Fruit fly (Drosophila melanogaster) whole organism, embryonic: Measurements from ENCODE around the gene Cyp303a1.

Source experiments
- Abd-B ChIP-seq: fragments of 200-800 bp; sonication (Bioruptor generic); optimal IDR thresholded peaks from 2 replicates; lab custom pipeline; 2018; ENCODE audit warnings: missing biosample characterization, mild to moderate bottlenecking, missing genetic modification characterization, moderate library complexity
- B-H2 ChIP-seq: fragments of 200-800 bp; sonication (Bioruptor generic); optimal IDR thresholded peaks from 2 replicates; lab custom pipeline; 2018; ENCODE audit warnings: missing biosample characterization, mild to moderate bottlenecking, missing genetic modification characterization
- BtbVII ChIP-seq: fragments of 200-800 bp; sonication (Bioruptor generic); optimal IDR thresholded peaks from 3 replicates; lab custom pipeline; 2017; ENCODE audit warnings: missing biosample characterization, mild to moderate bottlenecking, missing genetic modification characterization
- CG10431 ChIP-seq: fragments of 200-800 bp; sonication (Bioruptor generic); optimal IDR thresholded peaks from 3 replicates; lab custom pipeline; 2018; ENCODE audit warnings: missing biosample characterization, mild to moderate bottlenecking, missing genetic modification characterization
- CG10462 ChIP-seq: fragments of 200-800 bp; sonication (Bioruptor generic); optimal IDR thresholded peaks from 2 replicates; lab custom pipeline; 2016; ENCODE audit warnings: missing biosample characterization, missing genetic modification characterization
- CG12769 ChIP-seq: fragments of 200-800 bp; sonication (Bioruptor generic); optimal IDR thresholded peaks from 2 replicates; lab custom pipeline; 2019; ENCODE audit warnings: missing biosample characterization, mild to moderate bottlenecking, missing genetic modification characterization, moderate library complexity
- CG13123 ChIP-seq: fragments of 200-800 bp; sonication (Bioruptor generic); optimal IDR thresholded peaks from 2 replicates; lab custom pipeline; 2016; ENCODE audit warnings: missing biosample characterization, missing genetic modification characterization
- CG13287 ChIP-seq: fragments of 200-800 bp; sonication (Bioruptor generic); IDR thresholded peaks from 2 replicates; pipeline ENCODE4 v1.3.6; 2022; ENCODE audit warnings: missing biosample characterization, missing genetic modification characterization; ENCODE audit not compliant: partially characterized antibody
- CG13624 ChIP-seq: fragments of 200-800 bp; sonication (Bioruptor generic); optimal IDR thresholded peaks from 2 replicates; lab custom pipeline; 2016; ENCODE audit warnings: missing biosample characterization, missing genetic modification characterization
- CG14667 ChIP-seq: fragments of 200-800 bp; sonication (Bioruptor generic); IDR thresholded peaks from 2 replicates; pipeline ENCODE4 v1.3.6; 2022; ENCODE audit warnings: missing biosample characterization, missing genetic modification characterization
- CG18011 ChIP-seq: fragments of 200-800 bp; sonication (Bioruptor generic); optimal IDR thresholded peaks from 2 replicates; lab custom pipeline; 2017; ENCODE audit warnings: missing biosample characterization, missing genetic modification characterization, mild to moderate bottlenecking, moderate library complexity, missing genotype
- CG32532 ChIP-seq: fragments of 200-800 bp; sonication (Bioruptor generic); IDR thresholded peaks from 2 replicates; pipeline ENCODE4 v1.3.6; 2022; ENCODE audit warnings: missing biosample characterization, missing genetic modification characterization
- CG34422 ChIP-seq: fragments of 200-800 bp; sonication (Bioruptor generic); IDR thresholded peaks from 3 replicates; pipeline ENCODE4 v1.3.6; 2022; ENCODE audit warnings: missing biosample characterization, missing genetic modification characterization
- CG3847 ChIP-seq: fragments of 200-800 bp; sonication (Bioruptor generic); IDR thresholded peaks from 2 replicates; pipeline ENCODE4 v1.3.6; 2022; ENCODE audit warnings: missing biosample characterization, missing genetic modification characterization
- CG4282 ChIP-seq: fragments of 200-800 bp; sonication (Bioruptor generic); optimal IDR thresholded peaks from 2 replicates; lab custom pipeline; 2016; ENCODE audit warnings: missing biosample characterization, missing genetic modification characterization
- CG4328 ChIP-seq: fragments of 200-800 bp; sonication (Bioruptor generic); optimal IDR thresholded peaks from 3 replicates; lab custom pipeline; 2017; ENCODE audit warnings: missing biosample characterization, missing genetic modification reagents, missing genetic modification characterization
- CG43689 ChIP-seq: fragments of 200-800 bp; sonication (Bioruptor generic); IDR thresholded peaks from 2 replicates; pipeline ENCODE4 v1.3.6; 2022; ENCODE audit warnings: missing biosample characterization, missing genetic modification characterization
- CG4707 ChIP-seq: fragments of 200-800 bp; sonication (Bioruptor generic); optimal IDR thresholded peaks from 2 replicates; lab custom pipeline; 2018; ENCODE audit warnings: missing biosample characterization, mild to moderate bottlenecking, missing genetic modification characterization, moderate library complexity
- CrebB ChIP-seq: fragments of 200-800 bp; sonication (Bioruptor generic); optimal IDR thresholded peaks from 3 replicates; lab custom pipeline; 2018; ENCODE audit warnings: missing biosample characterization, mild to moderate bottlenecking, missing genetic modification characterization
- Doc3 ChIP-seq: fragments of 200-800 bp; sonication (Bioruptor generic); IDR thresholded peaks from 3 replicates; pipeline ENCODE4 v1.3.6; 2022; ENCODE audit warnings: missing biosample characterization, missing genetic modification characterization; ENCODE audit not compliant: partially characterized antibody
- Ets97D ChIP-seq: fragments of 200-800 bp; sonication (Bioruptor generic); optimal IDR thresholded peaks from 3 replicates; lab custom pipeline; 2016; ENCODE audit warnings: missing biosample characterization, missing genetic modification characterization
- Hand ChIP-seq: fragments of 200-800 bp; sonication (Bioruptor generic); optimal IDR thresholded peaks from 2 replicates; lab custom pipeline; 2017; ENCODE audit warnings: mild to moderate bottlenecking, missing biosample characterization, missing genetic modification reagents, missing genetic modification characterization
- Meics ChIP-seq: fragments of 200-800 bp; sonication (Bioruptor generic); optimal IDR thresholded peaks from 2 replicates; lab custom pipeline; 2017; ENCODE audit warnings: missing biosample characterization, mild to moderate bottlenecking, missing genetic modification characterization
- Nf-YB ChIP-seq: fragments of 200-800 bp; sonication (Bioruptor generic); optimal IDR thresholded peaks from 3 replicates; lab custom pipeline; 2019; ENCODE audit warnings: missing biosample characterization, mild to moderate bottlenecking, missing genetic modification characterization, moderate library complexity
- Sox102F ChIP-seq: fragments of 200-800 bp; sonication (Bioruptor generic); optimal IDR thresholded peaks from 2 replicates; lab custom pipeline; 2018; ENCODE audit warnings: missing biosample characterization, mild to moderate bottlenecking, missing genetic modification characterization, moderate library complexity
- Sry-β ChIP-seq: fragments of 200-800 bp; sonication (Bioruptor generic); optimal IDR thresholded peaks from 2 replicates; lab custom pipeline; 2018; ENCODE audit warnings: missing biosample characterization, mild to moderate bottlenecking, missing genetic modification characterization, moderate library complexity
- Usf ChIP-seq: fragments of 200-800 bp; sonication (Bioruptor generic); optimal IDR thresholded peaks from 2 replicates; lab custom pipeline; 2017; ENCODE audit warnings: missing genotype, missing biosample characterization, missing genetic modification characterization
- abd-A ChIP-seq: fragments of 200-800 bp; sonication (Bioruptor generic); optimal IDR thresholded peaks from 3 replicates; lab custom pipeline; 2019; ENCODE audit warnings: missing biosample characterization, mild to moderate bottlenecking, missing genetic modification characterization, moderate library complexity
- caup ChIP-seq: fragments of 200-800 bp; sonication (Bioruptor generic); optimal IDR thresholded peaks from 3 replicates; lab custom pipeline; 2017; ENCODE audit warnings: missing biosample characterization, mild to moderate bottlenecking, missing genetic modification characterization, moderate library complexity; ENCODE audit not compliant: severe bottlenecking
- chn ChIP-seq: fragments of 200-800 bp; sonication (Bioruptor generic); optimal IDR thresholded peaks from 2 replicates; lab custom pipeline; 2016; ENCODE audit warnings: missing biosample characterization, missing genetic modification characterization
- dimm ChIP-seq: fragments of 200-800 bp; sonication (Bioruptor generic); IDR thresholded peaks from 2 replicates; pipeline ENCODE4 v1.3.6; 2022; ENCODE audit warnings: missing biosample characterization, missing genetic modification characterization
- dpn ChIP-seq, 2 experiments: fragments of 200-800 bp; sonication (Bioruptor generic); optimal IDR thresholded peaks; 3 replicates each; lab custom pipeline; 2016; ENCODE audit warnings: missing biosample characterization in 2 of 2, missing genetic modification characterization in 2 of 2
- dysf ChIP-seq: fragments of 200-800 bp; sonication (Bioruptor generic); IDR thresholded peaks from 3 replicates; pipeline ENCODE4 v1.3.6; 2022; ENCODE audit warnings: missing biosample characterization, missing genetic modification characterization
- eve ChIP-seq, 2 experiments: fragments of >200 bp; optimal IDR thresholded peaks; 2 replicates each; lab custom pipeline; 2017; ENCODE audit warnings: missing biosample characterization in 2 of 2, missing genetic modification characterization in 2 of 2
- fru ChIP-seq: fragments of >200 bp; optimal IDR thresholded peaks from 2 replicates; lab custom pipeline; 2017
- ham ChIP-seq: fragments of 200-800 bp; sonication (Bioruptor generic); IDR thresholded peaks from 2 replicates; pipeline ENCODE4 v1.3.6; 2022; ENCODE audit warnings: missing biosample characterization, missing genetic modification characterization
- inv ChIP-seq: fragments of 200-800 bp; sonication (Bioruptor generic); IDR thresholded peaks from 2 replicates; pipeline ENCODE4 v1.3.6; 2022; ENCODE audit warnings: missing biosample characterization, missing genetic modification characterization; ENCODE audit not compliant: partially characterized antibody
- lab ChIP-seq: fragments of 200-800 bp; sonication (Bioruptor generic); optimal IDR thresholded peaks from 3 replicates; lab custom pipeline; 2017; ENCODE audit warnings: missing biosample characterization, missing genetic modification characterization, mild to moderate bottlenecking, moderate library complexity, missing genetic modification reagents
- lmd ChIP-seq: fragments of 200-800 bp; sonication (Bioruptor generic); IDR thresholded peaks from 2 replicates; pipeline ENCODE4 v1.3.6; 2022; ENCODE audit warnings: missing biosample characterization, missing genetic modification characterization
- otp ChIP-seq: fragments of 200-800 bp; sonication (Bioruptor generic); IDR thresholded peaks from 3 replicates; pipeline ENCODE4, ENCODE4 v1.3.6; 2022; ENCODE audit warnings: missing biosample characterization, missing genetic modification characterization
- peb ChIP-seq: fragments of 200-800 bp; sonication (Bioruptor generic); IDR thresholded peaks from 2 replicates; pipeline ENCODE4 v1.3.6; 2022; ENCODE audit warnings: missing biosample characterization, missing genetic modification characterization
- phol ChIP-seq: fragments of 200-800 bp; sonication (Bioruptor generic); optimal IDR thresholded peaks from 3 replicates; lab custom pipeline; 2018; ENCODE audit warnings: missing biosample characterization, mild to moderate bottlenecking, missing genetic modification characterization, moderate library complexity
- pita ChIP-seq: fragments of 200-800 bp; sonication (Bioruptor generic); optimal IDR thresholded peaks from 2 replicates; lab custom pipeline; 2017; ENCODE audit warnings: missing biosample characterization, mild to moderate bottlenecking, missing genetic modification characterization
- pzg ChIP-seq: fragments of 200-800 bp; sonication (Bioruptor generic); optimal IDR thresholded peaks from 3 replicates; lab custom pipeline; 2018; ENCODE audit warnings: missing biosample characterization, mild to moderate bottlenecking, missing genetic modification characterization, moderate library complexity
- repo ChIP-seq: fragments of 200-800 bp; sonication (Bioruptor generic); optimal IDR thresholded peaks from 2 replicates; lab custom pipeline; 2016; ENCODE audit warnings: missing biosample characterization, missing genetic modification characterization
- sim ChIP-seq: fragments of 200-800 bp; sonication (Bioruptor generic); IDR thresholded peaks from 2 replicates; pipeline ENCODE4 v1.3.6; 2022; ENCODE audit warnings: missing biosample characterization, missing genetic modification characterization
- sima ChIP-seq: fragments of 200-800 bp; sonication (Bioruptor generic); optimal IDR thresholded peaks from 2 replicates; lab custom pipeline; 2016; ENCODE audit warnings: missing biosample characterization, missing genetic modification characterization
- unc-4 ChIP-seq: fragments of 200-800 bp; sonication (Bioruptor generic); IDR thresholded peaks from 2 replicates; pipeline ENCODE4 v1.3.6; 2022; ENCODE audit warnings: missing biosample characterization, missing genetic modification characterization; ENCODE audit not compliant: partially characterized antibody
- vfl ChIP-seq: fragments of 200-800 bp; sonication (Bioruptor generic); optimal IDR thresholded peaks from 2 replicates; lab custom pipeline; 2016; ENCODE audit warnings: missing biosample characterization, missing genetic modification characterization
- vvl ChIP-seq: fragments of 200-800 bp; sonication (Bioruptor generic); IDR thresholded peaks from 2 replicates; pipeline ENCODE4 v1.3.6; 2022; ENCODE audit warnings: missing biosample characterization, missing genetic modification characterization

Gene Cyp303a1

dm6 chr2L:16285692-16286359 lies 8.2 kb upstream of the Cyp303a1 start (continued):
- TF ChIP-seq Sox102F (GFP tag; lab: Kevin White, UChicago), result peak; percentile 94
- peak; percentile 74 for TF ChIP-seq Usf (GFP tag; lab: Kevin White, UChicago)
- no peak for TF ChIP-seq unc-4 (GFP tag; lab: Robert Waterston, UW)
- peak; percentile 92 for TF ChIP-seq CG12769
- no peak for TF ChIP-seq Doc3
- TF ChIP-seq otp (GFP tag; lab: Robert Waterston, UW), result no peak
- TF ChIP-seq Meics, result peak; percentile 84
- peak; percentile 71 for TF ChIP-seq CG4707 (GFP tag; lab: Kevin White, UChicago)
- no peak for TF ChIP-seq vvl
- TF ChIP-seq CG10431 (GFP tag; lab: Kevin White, UChicago), result peak; percentile 65
- peak; percentile 80 to 86 for TF ChIP-seq dpn (GFP tag; optimal IDR thresholded peaks at IDR 0.05; lab: Kevin White, UChicago)
- peak; percentile 73 for TF ChIP-seq CrebB (tag; lab: Kevin White, UChicago)
- TF ChIP-seq Sry-β, result no peak
- no peak for TF ChIP-seq pita (GFP tag; lab: Kevin White, UChicago)
- no peak for TF ChIP-seq CG3847 (GFP tag; lab: Robert Waterston, UW)
- no peak for TF ChIP-seq CG43689 (GFP tag; lab: Robert Waterston, UW)
- peak; percentile 13 for TF ChIP-seq B-H2
- peak; percentile 79 for TF ChIP-seq BtbVII (GFP tag; lab: Kevin White, UChicago)
- peak; percentile 91 for TF ChIP-seq lab (GFP tag; lab: Kevin White, UChicago)
- no peak for TF ChIP-seq fru (lab: Kevin White, UChicago)
- no peak for TF ChIP-seq ham (GFP tag; lab: Robert Waterston, UW)
- TF ChIP-seq CG13123 (GFP tag; lab: Kevin White, UChicago), result peak; percentile 73
- no peak for TF ChIP-seq dimm
- TF ChIP-seq CG4328 (GFP tag; lab: Kevin White, UChicago), result no peak
- peak; percentile 63 for TF ChIP-seq Nf-YB
- TF ChIP-seq dysf (GFP tag; lab: Robert Waterston, UW), result no peak
- TF ChIP-seq sima (GFP tag; lab: Kevin White, UChicago), result peak; percentile 60
- TF ChIP-seq CG10462 (GFP tag; lab: Kevin White, UChicago), result peak; percentile 64
- TF ChIP-seq CG18011, result peak; percentile 71
- peak; percentile 79 for TF ChIP-seq vfl (GFP tag; lab: Kevin White, UChicago)
- TF ChIP-seq CG34422 (GFP tag; lab: Robert Waterston, UW), result no peak
- no peak for TF ChIP-seq inv (GFP tag; lab: Robert Waterston, UW)
- peak; percentile 67 for TF ChIP-seq repo (GFP tag; lab: Kevin White, UChicago)
- TF ChIP-seq chn (GFP tag; lab: Kevin White, UChicago), result peak; percentile 89
- no peak for TF ChIP-seq sim (GFP tag; lab: Robert Waterston, UW)
- no peak for TF ChIP-seq CG14667
- TF ChIP-seq Abd-B (GFP tag; lab: Kevin White, UChicago), result peak; percentile 88
- peak; percentile 76 for TF ChIP-seq Hand (GFP tag; lab: Kevin White, UChicago)
- TF ChIP-seq CG4282 (GFP tag; lab: Kevin White, UChicago), result peak; percentile 78
- TF ChIP-seq CG32532 (GFP tag; lab: Robert Waterston, UW), result no peak
- TF ChIP-seq lmd (GFP tag; lab: Robert Waterston, UW), result no peak
- TF ChIP-seq eve (GFP tag; optimal IDR thresholded peaks at IDR 0.05; lab: Kevin White, UChicago), result peak in 1 of 2 experiments; percentile 23
- no peak for TF ChIP-seq abd-A
- TF ChIP-seq phol, result peak; percentile 92
- no peak for TF ChIP-seq CG13287 (GFP tag; lab: Robert Waterston, UW)
- TF ChIP-seq pzg, result peak; percentile 3
- peak; percentile 41 for TF ChIP-seq Ets97D (GFP tag; lab: Kevin White, UChicago)
- peak; percentile 86 for TF ChIP-seq CG13624 (GFP tag; lab: Kevin White, UChicago)
- TF ChIP-seq peb (GFP tag; lab: Robert Waterston, UW), result no peak
- peak; percentile 82 for TF ChIP-seq caup (GFP tag; lab: Kevin White, UChicago)
